Fruit fly (Drosophila melanogaster) whole organism, prepupa: ENCODE results near the gene CG12594.
A peak's percentile ranks its signal among the peaks of the same experiment; 100 is the strongest.

Experiments used
- Blimp-1 ChIP-seq: fragments of 200-800 bp; sonication (Bioruptor generic); optimal IDR thresholded peaks from 3 replicates; lab custom pipeline; 2017; ENCODE audit warnings: missing biosample characterization, missing genetic modification characterization, mild to moderate bottlenecking, moderate library complexity, missing genetic modification reagents
- CG10631 ChIP-seq: fragments of 200-800 bp; sonication (Bioruptor generic); optimal IDR thresholded peaks from 2 replicates; lab custom pipeline; 2016; ENCODE audit warnings: missing biosample characterization, missing genetic modification characterization
- CG10669 ChIP-seq: fragments of 200-800 bp; sonication (Bioruptor generic); optimal IDR thresholded peaks from 3 replicates; lab custom pipeline; 2018; ENCODE audit warnings: missing biosample characterization, mild to moderate bottlenecking, missing genetic modification characterization, moderate library complexity
- CG11762 ChIP-seq: fragments of 200-800 bp; sonication (Bioruptor generic); optimal IDR thresholded peaks from 3 replicates; lab custom pipeline; 2016; ENCODE audit warnings: missing biosample characterization, missing genetic modification characterization; ENCODE audit not compliant: insufficient read depth
- CG11902 ChIP-seq: fragments of 200-800 bp; sonication (Bioruptor generic); optimal IDR thresholded peaks from 3 replicates; lab custom pipeline; 2016; ENCODE audit warnings: missing biosample characterization, missing genetic modification characterization
- CG15336 ChIP-seq: fragments of 200-800 bp; sonication (Bioruptor generic); IDR thresholded peaks from 2 replicates; pipeline ENCODE4 v1.3.6; 2022; ENCODE audit warnings: missing biosample characterization, missing genetic modification characterization
- CG1621 ChIP-seq: fragments of 200-800 bp; sonication (Bioruptor generic); optimal IDR thresholded peaks from 3 replicates; lab custom pipeline; 2018; ENCODE audit warnings: missing biosample characterization, mild to moderate bottlenecking, missing genetic modification characterization
- CG16779 ChIP-seq: fragments of 200-800 bp; sonication (Bioruptor generic); optimal IDR thresholded peaks from 3 replicates; lab custom pipeline; 2017; ENCODE audit warnings: missing biosample characterization, mild to moderate bottlenecking, missing genetic modification characterization
- CG3032 ChIP-seq: fragments of 200-800 bp; optimal IDR thresholded peaks from 2 replicates; lab custom pipeline; 2019; ENCODE audit warnings: missing biosample characterization, mild to moderate bottlenecking, missing genetic modification characterization, moderate library complexity
- CG31627 ChIP-seq: fragments of 200-800 bp; sonication (Bioruptor generic); optimal IDR thresholded peaks from 3 replicates; lab custom pipeline; 2016; ENCODE audit warnings: missing biosample characterization, missing genetic modification characterization
- CG32006 ChIP-seq: fragments of 200-800 bp; sonication (Bioruptor generic); optimal IDR thresholded peaks from 3 replicates; lab custom pipeline; 2017; ENCODE audit warnings: missing biosample characterization, mild to moderate bottlenecking, missing genetic modification characterization
- CG34406 ChIP-seq: fragments of 200-800 bp; sonication (Bioruptor generic); optimal IDR thresholded peaks from 3 replicates; lab custom pipeline; 2016; ENCODE audit warnings: missing biosample characterization, missing genetic modification characterization
- CG3919 ChIP-seq: fragments of 200-800 bp; sonication (Bioruptor generic); optimal IDR thresholded peaks from 3 replicates; lab custom pipeline; 2016; ENCODE audit warnings: missing biosample characterization, missing genetic modification characterization
- CG6163 ChIP-seq: fragments of 200-800 bp; sonication (Bioruptor generic); IDR thresholded peaks from 3 replicates; pipeline ENCODE4 v1.3.6; 2022; ENCODE audit warnings: missing biosample characterization, missing genetic modification characterization
- CG6808 ChIP-seq: fragments of 200-800 bp; sonication (Bioruptor generic); optimal IDR thresholded peaks from 3 replicates; lab custom pipeline; 2017; ENCODE audit warnings: missing biosample characterization, missing genetic modification characterization, mild to moderate bottlenecking, moderate library complexity, missing genetic modification reagents
- CG6854 ChIP-seq: fragments of 200-800 bp; sonication (Bioruptor generic); optimal IDR thresholded peaks from 2 replicates; lab custom pipeline; 2017; ENCODE audit warnings: missing biosample characterization, mild to moderate bottlenecking, missing genetic modification characterization
- CG7368 ChIP-seq: fragments of 200-800 bp; sonication (Bioruptor generic); optimal IDR thresholded peaks from 3 replicates; lab custom pipeline; 2016; ENCODE audit warnings: missing biosample characterization, missing genetic modification characterization
- CG8119 ChIP-seq: fragments of 200-800 bp; sonication (Bioruptor generic); IDR thresholded peaks from 3 replicates; pipeline ENCODE4 v1.3.6; 2022; ENCODE audit warnings: missing biosample characterization, missing genetic modification characterization
- CG8319 ChIP-seq: fragments of 200-800 bp; sonication (Bioruptor generic); optimal IDR thresholded peaks from 3 replicates; lab custom pipeline; 2016; ENCODE audit warnings: missing biosample characterization, missing genetic modification characterization
- CG9139 ChIP-seq: fragments of 200-800 bp; sonication (Bioruptor generic); optimal IDR thresholded peaks from 3 replicates; lab custom pipeline; 2017; ENCODE audit warnings: missing biosample characterization, mild to moderate bottlenecking, missing genetic modification characterization
- Eip75B ChIP-seq: fragments of 200-800 bp; sonication (Bioruptor generic); optimal IDR thresholded peaks from 3 replicates; lab custom pipeline; 2016; ENCODE audit warnings: missing biosample characterization, missing genetic modification characterization
- Eip78C ChIP-seq: fragments of 200-800 bp; sonication (Bioruptor generic); peaks from one replicate; lab custom pipeline; 2016; ENCODE audit warnings: missing biosample characterization, missing genetic modification characterization
- Eip93F ChIP-seq: fragments of 200-800 bp; sonication (Bioruptor generic); optimal IDR thresholded peaks from 2 replicates; lab custom pipeline; 2016; ENCODE audit warnings: missing biosample characterization, mild to moderate bottlenecking, missing genetic modification characterization
- Ets96B ChIP-seq: fragments of 200-800 bp; optimal IDR thresholded peaks from 2 replicates; lab custom pipeline; 2019; ENCODE audit warnings: missing biosample characterization, mild to moderate bottlenecking, missing genetic modification characterization, moderate library complexity
- Hr38 ChIP-seq: sonication (Bioruptor generic); optimal IDR thresholded peaks from 2 replicates; lab custom pipeline; 2016; ENCODE audit warnings: missing biosample characterization, missing genetic modification characterization
- Met ChIP-seq: fragments of 200-800 bp; sonication (Bioruptor generic); optimal IDR thresholded peaks from 3 replicates; lab custom pipeline; 2016; ENCODE audit warnings: missing biosample characterization, missing genetic modification characterization
- OdsH ChIP-seq: fragments of 200-800 bp; sonication (Bioruptor generic); optimal IDR thresholded peaks from 3 replicates; lab custom pipeline; 2016; ENCODE audit warnings: missing biosample characterization, missing genetic modification characterization
- Smox ChIP-seq: fragments of 200-800 bp; sonication (Bioruptor generic); optimal IDR thresholded peaks from 3 replicates; lab custom pipeline; 2016; ENCODE audit warnings: missing biosample characterization, missing genetic modification characterization
- Sox102F ChIP-seq: fragments of 200-800 bp; sonication (Bioruptor generic); optimal IDR thresholded peaks from 2 replicates; lab custom pipeline; 2016; ENCODE audit warnings: missing biosample characterization, mild to moderate bottlenecking, missing genetic modification characterization
- Sox14 ChIP-seq: fragments of 200-800 bp; sonication (Bioruptor generic); optimal IDR thresholded peaks from 3 replicates; lab custom pipeline; 2016; ENCODE audit warnings: missing biosample characterization, missing genetic modification characterization
- Sox15 ChIP-seq: fragments of 200-800 bp; sonication (Bioruptor generic); optimal IDR thresholded peaks from 3 replicates; lab custom pipeline; 2016; ENCODE audit warnings: missing biosample characterization, missing genetic modification characterization
- cyc ChIP-seq: fragments of 200-800 bp; sonication (Bioruptor generic); optimal IDR thresholded peaks from 3 replicates; lab custom pipeline; 2016; ENCODE audit warnings: missing biosample characterization, missing genetic modification characterization
- dsx ChIP-seq: fragments of 200-800 bp; optimal IDR thresholded peaks from 3 replicates; lab custom pipeline; 2019; ENCODE audit warnings: missing biosample characterization, mild to moderate bottlenecking, missing genetic modification characterization, moderate library complexity; ENCODE audit not compliant: poor library complexity, severe bottlenecking
- eg ChIP-seq: fragments of 200-800 bp; sonication (Bioruptor generic); IDR thresholded peaks from 3 replicates; pipeline ENCODE4 v1.3.6; 2022; ENCODE audit warnings: missing biosample characterization, missing genetic modification characterization
- esn ChIP-seq: fragments of 200-800 bp; sonication (Bioruptor generic); optimal IDR thresholded peaks from 2 replicates; lab custom pipeline; 2016; ENCODE audit warnings: missing biosample characterization, mild to moderate bottlenecking, missing genetic modification characterization, moderate library complexity
- fd85E ChIP-seq: fragments of 200-800 bp; sonication (Bioruptor generic); optimal IDR thresholded peaks from 3 replicates; lab custom pipeline; 2016; ENCODE audit warnings: missing biosample characterization, missing genetic modification characterization
- fkh ChIP-seq: fragments of 200-800 bp; sonication (Bioruptor generic); optimal IDR thresholded peaks from 3 replicates; lab custom pipeline; 2017; ENCODE audit warnings: missing biosample characterization, mild to moderate bottlenecking, missing genetic modification characterization, moderate library complexity
- lz ChIP-seq: fragments of 200-800 bp; sonication (Bioruptor generic); optimal IDR thresholded peaks from 3 replicates; lab custom pipeline; 2016; ENCODE audit warnings: missing biosample characterization, missing genetic modification characterization
- net ChIP-seq: fragments of 200-800 bp; sonication (Bioruptor generic); optimal IDR thresholded peaks from 3 replicates; lab custom pipeline; 2016; ENCODE audit warnings: missing biosample characterization, missing genetic modification characterization
- salr ChIP-seq, 2 experiments: fragments of 200-800 bp; sonication (Bioruptor generic); optimal IDR thresholded peaks; 3 replicates each; lab custom pipeline; 2016 to 2018; ENCODE audit warnings: missing biosample characterization in 2 of 2, missing genetic modification characterization in 2 of 2, mild to moderate bottlenecking in 1 of 2
- ss ChIP-seq, 2 experiments: fragments of 200-800 bp; sonication (Bioruptor generic); optimal IDR thresholded peaks; 2 replicates in 1 of 2; 3 replicates in 1 of 2; lab custom pipeline; 2017 to 2018; ENCODE audit warnings: mild to moderate bottlenecking in 2 of 2, missing biosample characterization in 2 of 2, missing genetic modification characterization in 2 of 2, moderate library complexity in 1 of 2
- topi ChIP-seq: fragments of 200-800 bp; sonication (Bioruptor generic); optimal IDR thresholded peaks from 3 replicates; lab custom pipeline; 2016; ENCODE audit warnings: missing biosample characterization, missing genetic modification characterization
- vri ChIP-seq: fragments of 200-800 bp; sonication (Bioruptor generic); optimal IDR thresholded peaks from 3 replicates; lab custom pipeline; 2016; ENCODE audit warnings: missing biosample characterization, mild to moderate bottlenecking, missing genetic modification characterization

CG12594 gene

DNA sequence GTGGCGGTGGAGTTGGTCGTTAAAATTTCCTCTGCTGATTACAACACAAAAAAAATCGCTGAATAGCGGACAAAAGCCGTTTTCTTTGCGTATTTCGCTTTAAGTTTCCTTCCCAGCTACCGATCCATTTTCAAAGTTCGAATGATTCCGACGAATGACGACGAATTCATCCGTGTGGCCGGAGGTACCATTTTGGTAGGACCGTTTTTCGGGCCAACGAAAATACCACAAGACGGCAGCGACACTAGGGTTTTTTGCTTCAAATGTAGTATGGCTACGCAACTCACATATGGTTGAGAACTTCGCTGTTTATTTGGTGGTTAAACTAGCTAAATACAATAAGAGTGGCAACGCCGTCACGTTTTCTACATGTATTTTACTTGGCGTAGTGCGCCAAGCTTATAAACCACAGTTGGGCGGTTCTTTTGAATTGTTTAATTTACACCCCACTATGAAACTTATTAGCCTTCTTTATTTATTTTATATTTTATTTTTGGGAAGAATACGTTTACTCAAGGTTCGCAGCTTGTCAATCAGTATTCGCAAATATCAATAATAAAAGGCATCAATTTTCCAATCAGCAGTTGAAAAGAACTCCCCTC, 42.8 kb downstream of the CG12594 start, which contains the start of gene Lk6:
Lk6 (minus strand) TSS at position 179 of the 602 bp plus-strand sequence.
- peak; percentile 8 for TF ChIP-seq lz (GFP tag; lab: Kevin White, UChicago)
- no peak for TF ChIP-seq CG10631 (GFP tag; lab: Kevin White, UChicago)
- TF ChIP-seq CG1621 (tag; lab: Kevin White, UChicago) = peak; percentile 69
- TF ChIP-seq Smox = no peak
- no peak for TF ChIP-seq Sox15 (GFP tag; lab: Kevin White, UChicago)
- no peak for TF ChIP-seq CG11902 (GFP tag; lab: Kevin White, UChicago)
- peak; percentile 24 for TF ChIP-seq Blimp-1 (GFP tag; lab: Kevin White, UChicago)
- TF ChIP-seq CG11762 (GFP tag; lab: Kevin White, UChicago) = no peak
- peak; percentile 47 for TF ChIP-seq CG7368 (GFP tag; lab: Kevin White, UChicago)
- no peak for TF ChIP-seq CG8319 (GFP tag; lab: Kevin White, UChicago)
- no peak for TF ChIP-seq eg (GFP tag; lab: Robert Waterston, UW)
- TF ChIP-seq CG6854 (GFP tag; lab: Kevin White, UChicago) = peak; percentile 90
- TF ChIP-seq Hr38 = no peak
- no peak for TF ChIP-seq fd85E (GFP tag; lab: Kevin White, UChicago)
- TF ChIP-seq CG10669 = no peak
- TF ChIP-seq dsx = peak; percentile 32
- TF ChIP-seq CG8119 (GFP tag; lab: Robert Waterston, UW) = no peak
- TF ChIP-seq Eip75B (GFP tag; lab: Kevin White, UChicago) = peak; percentile 52
- peak; percentile 31 for TF ChIP-seq topi (GFP tag; lab: Kevin White, UChicago)
- peak; percentile 61 for TF ChIP-seq CG6808 (GFP tag; lab: Kevin White, UChicago)
- TF ChIP-seq ss (GFP tag; optimal IDR thresholded peaks at IDR 0.05; lab: Kevin White, UChicago) = peak; percentile 69
- no peak for TF ChIP-seq CG32006 (GFP tag; lab: Kevin White, UChicago)
- TF ChIP-seq OdsH (GFP tag; lab: Kevin White, UChicago) = no peak
- peak; percentile 28 for TF ChIP-seq Ets96B (tag; lab: Kevin White, UChicago)
- TF ChIP-seq CG34406 (GFP tag; lab: Kevin White, UChicago) = no peak
- peak; percentile 73 for TF ChIP-seq CG9139 (GFP tag; lab: Kevin White, UChicago)
- no peak for TF ChIP-seq CG31627
- peak; percentile 34 for TF ChIP-seq esn (GFP tag; lab: Kevin White, UChicago)
- no peak for TF ChIP-seq CG15336 (GFP tag; lab: Robert Waterston, UW)
- TF ChIP-seq Eip93F = no peak
- peak; percentile 6 for TF ChIP-seq CG3032 (tag; lab: Kevin White, UChicago)
- TF ChIP-seq fkh (GFP tag; lab: Kevin White, UChicago) = peak; percentile 28
- TF ChIP-seq Sox102F (GFP tag; lab: Kevin White, UChicago) = peak; percentile 61
- peak; percentile 51 for TF ChIP-seq Eip78C
- TF ChIP-seq Met (GFP tag; lab: Kevin White, UChicago) = no peak
- TF ChIP-seq cyc (GFP tag; lab: Kevin White, UChicago) = no peak
- TF ChIP-seq salr (GFP tag; optimal IDR thresholded peaks at IDR 0.05; lab: Kevin White, UChicago) = peak in 1 of 2 experiments; percentile 0
- TF ChIP-seq vri (GFP tag; lab: Kevin White, UChicago) = peak; percentile 80
- TF ChIP-seq Sox14 (GFP tag; lab: Kevin White, UChicago) = peak; percentile 66
- TF ChIP-seq net = peak; percentile 70
- peak; percentile 54 for TF ChIP-seq CG3919 (GFP tag; lab: Kevin White, UChicago)
- peak; percentile 70 for TF ChIP-seq CG16779 (tag; lab: Kevin White, UChicago)
- no peak for TF ChIP-seq CG6163 (GFP tag; lab: Robert Waterston, UW)
